Fruit fly (Drosophila melanogaster) whole organism, prepupa: ENCODE measurements around the gene Pex2.

ENCODE experiments used
- Blimp-1 ChIP-seq: fragments of 200-800 bp; sonication (Bioruptor generic); optimal IDR thresholded peaks from 3 replicates; lab custom pipeline; 2017; ENCODE audit warnings: missing biosample characterization, missing genetic modification characterization, mild to moderate bottlenecking, moderate library complexity, missing genetic modification reagents
- CG10631 ChIP-seq: fragments of 200-800 bp; sonication (Bioruptor generic); optimal IDR thresholded peaks from 2 replicates; lab custom pipeline; 2016; ENCODE audit warnings: missing biosample characterization, missing genetic modification characterization
- CG11902 ChIP-seq: fragments of 200-800 bp; sonication (Bioruptor generic); optimal IDR thresholded peaks from 3 replicates; lab custom pipeline; 2016; ENCODE audit warnings: missing biosample characterization, missing genetic modification characterization
- CG3032 ChIP-seq: fragments of 200-800 bp; optimal IDR thresholded peaks from 2 replicates; lab custom pipeline; 2019; ENCODE audit warnings: missing biosample characterization, mild to moderate bottlenecking, missing genetic modification characterization, moderate library complexity
- CG32006 ChIP-seq: fragments of 200-800 bp; sonication (Bioruptor generic); optimal IDR thresholded peaks from 3 replicates; lab custom pipeline; 2017; ENCODE audit warnings: missing biosample characterization, mild to moderate bottlenecking, missing genetic modification characterization
- CG34406 ChIP-seq: fragments of 200-800 bp; sonication (Bioruptor generic); optimal IDR thresholded peaks from 3 replicates; lab custom pipeline; 2016; ENCODE audit warnings: missing biosample characterization, missing genetic modification characterization
- CG3919 ChIP-seq: fragments of 200-800 bp; sonication (Bioruptor generic); optimal IDR thresholded peaks from 3 replicates; lab custom pipeline; 2016; ENCODE audit warnings: missing biosample characterization, missing genetic modification characterization
- CG4318 ChIP-seq: fragments of 200-800 bp; sonication (Bioruptor generic); optimal IDR thresholded peaks from 3 replicates; lab custom pipeline; 2017; ENCODE audit warnings: missing biosample characterization, mild to moderate bottlenecking, missing genetic modification characterization
- CG6276 ChIP-seq: fragments of 200-800 bp; sonication (Bioruptor generic); optimal IDR thresholded peaks from 2 replicates; lab custom pipeline; 2017; ENCODE audit warnings: missing biosample characterization, mild to moderate bottlenecking, missing genetic modification characterization
- CG6792 ChIP-seq: fragments of 200-800 bp; sonication (Bioruptor generic); optimal IDR thresholded peaks from 3 replicates; lab custom pipeline; 2016; ENCODE audit warnings: missing biosample characterization, missing genetic modification characterization
- CG6854 ChIP-seq: fragments of 200-800 bp; sonication (Bioruptor generic); optimal IDR thresholded peaks from 2 replicates; lab custom pipeline; 2017; ENCODE audit warnings: missing biosample characterization, mild to moderate bottlenecking, missing genetic modification characterization
- CG7368 ChIP-seq: fragments of 200-800 bp; sonication (Bioruptor generic); optimal IDR thresholded peaks from 3 replicates; lab custom pipeline; 2016; ENCODE audit warnings: missing biosample characterization, missing genetic modification characterization
- CG8119 ChIP-seq: fragments of 200-800 bp; sonication (Bioruptor generic); IDR thresholded peaks from 3 replicates; pipeline ENCODE4 v1.3.6; 2022; ENCODE audit warnings: missing biosample characterization, missing genetic modification characterization
- CG8319 ChIP-seq: fragments of 200-800 bp; sonication (Bioruptor generic); optimal IDR thresholded peaks from 3 replicates; lab custom pipeline; 2016; ENCODE audit warnings: missing biosample characterization, missing genetic modification characterization
- Eip78C ChIP-seq: fragments of 200-800 bp; sonication (Bioruptor generic); peaks from one replicate; lab custom pipeline; 2016; ENCODE audit warnings: missing biosample characterization, missing genetic modification characterization
- Eip93F ChIP-seq: fragments of 200-800 bp; sonication (Bioruptor generic); optimal IDR thresholded peaks from 2 replicates; lab custom pipeline; 2016; ENCODE audit warnings: missing biosample characterization, mild to moderate bottlenecking, missing genetic modification characterization
- Ets21C ChIP-seq: fragments of 200-800 bp; sonication (Bioruptor generic); optimal IDR thresholded peaks from 3 replicates; lab custom pipeline; 2016; ENCODE audit warnings: missing biosample characterization, missing genetic modification characterization
- Gug ChIP-seq: fragments of 200-800 bp; sonication (Bioruptor generic); IDR thresholded peaks from 2 replicates; pipeline ENCODE4 v1.3.6; 2022; ENCODE audit warnings: missing biosample characterization, missing genetic modification characterization
- Hr38 ChIP-seq: sonication (Bioruptor generic); optimal IDR thresholded peaks from 2 replicates; lab custom pipeline; 2016; ENCODE audit warnings: missing biosample characterization, missing genetic modification characterization
- Hr39 ChIP-seq: fragments of 200-800 bp; sonication (Bioruptor generic); optimal IDR thresholded peaks from 2 replicates; lab custom pipeline; 2016; ENCODE audit warnings: missing biosample characterization, missing genetic modification characterization
- Hr4 ChIP-seq: fragments of 200-800 bp; sonication (Bioruptor generic); optimal IDR thresholded peaks from 3 replicates; lab custom pipeline; 2016; ENCODE audit warnings: missing biosample characterization, missing genetic modification characterization
- Lpt ChIP-seq: fragments of 200-800 bp; sonication (Bioruptor generic); optimal IDR thresholded peaks from 3 replicates; lab custom pipeline; 2016; ENCODE audit warnings: missing biosample characterization, missing genetic modification characterization
- Met ChIP-seq: fragments of 200-800 bp; sonication (Bioruptor generic); optimal IDR thresholded peaks from 3 replicates; lab custom pipeline; 2016; ENCODE audit warnings: missing biosample characterization, missing genetic modification characterization
- Smox ChIP-seq: fragments of 200-800 bp; sonication (Bioruptor generic); optimal IDR thresholded peaks from 3 replicates; lab custom pipeline; 2016; ENCODE audit warnings: missing biosample characterization, missing genetic modification characterization
- Sox102F ChIP-seq: fragments of 200-800 bp; sonication (Bioruptor generic); optimal IDR thresholded peaks from 2 replicates; lab custom pipeline; 2016; ENCODE audit warnings: missing biosample characterization, mild to moderate bottlenecking, missing genetic modification characterization
- Sox14 ChIP-seq: fragments of 200-800 bp; sonication (Bioruptor generic); optimal IDR thresholded peaks from 3 replicates; lab custom pipeline; 2016; ENCODE audit warnings: missing biosample characterization, missing genetic modification characterization
- achi ChIP-seq: fragments of 200-800 bp; sonication (Bioruptor generic); optimal IDR thresholded peaks from 3 replicates; lab custom pipeline; 2016; ENCODE audit warnings: missing biosample characterization, missing genetic modification characterization
- acj6 ChIP-seq: fragments of 200-800 bp; sonication (Bioruptor generic); optimal IDR thresholded peaks from 3 replicates; lab custom pipeline; 2016; ENCODE audit warnings: missing biosample characterization, missing genetic modification characterization
- dac ChIP-seq: fragments of 200-800 bp; sonication (Bioruptor generic); optimal IDR thresholded peaks from 2 replicates; lab custom pipeline; 2017; ENCODE audit warnings: missing biosample characterization, mild to moderate bottlenecking, missing genetic modification characterization
- eg ChIP-seq: fragments of 200-800 bp; sonication (Bioruptor generic); IDR thresholded peaks from 3 replicates; pipeline ENCODE4 v1.3.6; 2022; ENCODE audit warnings: missing biosample characterization, missing genetic modification characterization
- esn ChIP-seq: fragments of 200-800 bp; sonication (Bioruptor generic); optimal IDR thresholded peaks from 2 replicates; lab custom pipeline; 2016; ENCODE audit warnings: missing biosample characterization, mild to moderate bottlenecking, missing genetic modification characterization, moderate library complexity
- fd59A ChIP-seq: fragments of 200-800 bp; sonication (Bioruptor generic); optimal IDR thresholded peaks from 2 replicates; lab custom pipeline; 2017; ENCODE audit warnings: missing biosample characterization, mild to moderate bottlenecking, missing genetic modification characterization, missing genetic modification reagents
- fkh ChIP-seq: fragments of 200-800 bp; sonication (Bioruptor generic); optimal IDR thresholded peaks from 3 replicates; lab custom pipeline; 2017; ENCODE audit warnings: missing biosample characterization, mild to moderate bottlenecking, missing genetic modification characterization, moderate library complexity
- lz ChIP-seq: fragments of 200-800 bp; sonication (Bioruptor generic); optimal IDR thresholded peaks from 3 replicates; lab custom pipeline; 2016; ENCODE audit warnings: missing biosample characterization, missing genetic modification characterization
- net ChIP-seq: fragments of 200-800 bp; sonication (Bioruptor generic); optimal IDR thresholded peaks from 3 replicates; lab custom pipeline; 2016; ENCODE audit warnings: missing biosample characterization, missing genetic modification characterization
- pdm3 ChIP-seq: fragments of 200-800 bp; sonication (Bioruptor generic); optimal IDR thresholded peaks from 3 replicates; lab custom pipeline; 2016; ENCODE audit warnings: missing biosample characterization, missing genetic modification characterization
- salr ChIP-seq, 2 experiments: fragments of 200-800 bp; sonication (Bioruptor generic); optimal IDR thresholded peaks; 3 replicates each; lab custom pipeline; 2016 to 2018; ENCODE audit warnings: missing biosample characterization in 2 of 2, missing genetic modification characterization in 2 of 2, mild to moderate bottlenecking in 1 of 2
- spab ChIP-seq: fragments of 200-800 bp; sonication (Bioruptor generic); optimal IDR thresholded peaks from 2 replicates; lab custom pipeline; 2017; ENCODE audit warnings: missing biosample characterization, mild to moderate bottlenecking, missing genetic modification characterization, missing genetic modification reagents
- ss ChIP-seq, 2 experiments: fragments of 200-800 bp; sonication (Bioruptor generic); optimal IDR thresholded peaks; 2 replicates in 1 of 2; 3 replicates in 1 of 2; lab custom pipeline; 2017 to 2018; ENCODE audit warnings: mild to moderate bottlenecking in 2 of 2, missing biosample characterization in 2 of 2, missing genetic modification characterization in 2 of 2, moderate library complexity in 1 of 2
- svp ChIP-seq: fragments of 200-800 bp; sonication (Bioruptor generic); peaks from one replicate; lab custom pipeline; 2016; ENCODE audit warnings: missing biosample characterization, missing genetic modification characterization

The Pex2 gene

DNA sequence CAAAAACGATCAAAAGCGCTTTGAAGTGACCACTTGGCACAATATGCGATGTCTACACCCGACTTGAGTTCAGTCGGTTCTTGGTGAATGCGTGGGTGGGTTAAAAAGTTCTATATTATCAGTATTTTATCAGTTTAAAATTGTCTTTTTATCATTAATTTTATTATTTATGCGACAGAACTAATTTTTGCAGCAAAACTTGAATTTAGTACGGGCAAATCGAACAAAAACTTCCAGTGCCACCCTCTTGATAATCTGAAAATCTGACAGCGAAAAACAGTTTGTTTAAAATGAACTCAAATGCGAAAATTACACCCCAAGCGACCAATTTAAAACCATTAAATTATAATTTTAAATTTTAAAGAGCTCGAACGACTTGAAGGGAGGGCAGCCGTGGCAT lies 32.1 kb downstream of the Pex2 start (continued):
- no peak for TF ChIP-seq salr (GFP tag; optimal IDR thresholded peaks at IDR 0.05; lab: Kevin White, UChicago)
- no peak for TF ChIP-seq spab (GFP tag; lab: Kevin White, UChicago)
- TF ChIP-seq CG8119 (GFP tag; lab: Robert Waterston, UW): no peak
- no peak for TF ChIP-seq Hr4
- no peak for TF ChIP-seq CG3032 (tag; lab: Kevin White, UChicago)
- no peak for TF ChIP-seq CG32006 (GFP tag; lab: Kevin White, UChicago)
- TF ChIP-seq Eip78C (GFP tag; lab: Kevin White, UChicago): peak; percentile 80
- TF ChIP-seq Lpt (GFP tag; lab: Kevin White, UChicago): no peak
- TF ChIP-seq fkh (GFP tag; lab: Kevin White, UChicago): no peak

DNA sequence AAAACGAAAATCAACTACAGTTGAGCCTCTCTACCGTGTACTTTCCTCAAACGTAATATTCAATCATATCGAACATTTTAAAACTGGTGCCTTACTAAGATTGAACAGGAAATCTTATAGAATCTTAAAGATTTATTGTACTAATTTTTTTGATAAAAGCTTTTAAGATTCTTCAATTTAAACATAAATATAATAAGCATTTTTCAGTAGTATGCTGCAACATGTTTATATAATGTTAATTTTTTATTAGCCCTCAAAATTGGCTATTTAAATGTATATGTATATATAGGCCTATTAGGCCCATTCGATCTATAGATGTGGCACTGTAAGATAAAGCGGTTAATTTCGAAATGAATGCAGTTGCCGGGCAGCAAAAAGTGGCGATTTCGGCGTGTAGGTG lies 32.7 kb downstream of the Pex2 start:
- no peak for TF ChIP-seq CG34406 (GFP tag; lab: Kevin White, UChicago)
- TF ChIP-seq Gug: no peak
- no peak for TF ChIP-seq CG8119 (GFP tag; lab: Robert Waterston, UW)
- TF ChIP-seq eg: no peak
- no peak for TF ChIP-seq achi (GFP tag; lab: Kevin White, UChicago)
- no peak for TF ChIP-seq Hr38
- no peak for TF ChIP-seq esn (GFP tag; lab: Kevin White, UChicago)
- peak; percentile 62 for TF ChIP-seq Eip78C (GFP tag; lab: Kevin White, UChicago)
- TF ChIP-seq CG6276 (GFP tag; lab: Kevin White, UChicago): no peak
- peak; percentile 56 for TF ChIP-seq svp (GFP tag; lab: Kevin White, UChicago)
- TF ChIP-seq spab (GFP tag; lab: Kevin White, UChicago): no peak
- no peak for TF ChIP-seq pdm3
- no peak for TF ChIP-seq fd59A

DNA sequence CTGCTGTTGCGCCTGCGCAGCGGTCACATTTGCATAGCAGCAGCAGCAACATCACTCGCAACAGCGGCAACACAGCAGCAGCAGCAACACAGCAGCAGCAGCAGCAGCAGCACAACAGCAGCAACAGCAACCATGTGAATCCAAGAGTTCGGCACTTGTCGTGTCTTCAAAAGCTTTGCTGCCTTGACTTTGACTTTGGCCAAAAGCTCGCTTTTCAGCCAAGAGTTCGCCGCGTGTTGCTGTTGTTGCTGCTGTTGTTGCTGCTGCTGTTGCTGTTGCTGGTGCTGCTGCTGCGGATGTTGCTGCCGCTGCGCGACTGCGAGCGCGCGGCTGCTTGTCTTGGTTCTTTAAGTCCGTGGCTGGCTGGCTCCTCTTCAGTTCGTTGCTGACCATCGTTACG lies 33.2 kb downstream of the Pex2 start, which contains the start of gene ImpE1:
Gene ImpE1, plus strand, starts transcription at position 371 of the 400 bp plus-strand sequence.
- TF ChIP-seq Eip78C (GFP tag; lab: Kevin White, UChicago) (peak; percentile 45), Sox102F (peak; percentile 35), CG6854 (peak; percentile 49), CG3919 (GFP tag; lab: Kevin White, UChicago) (peak; percentile 74), CG8319 (GFP tag; lab: Kevin White, UChicago) (no peak), Met (no peak)

DNA sequence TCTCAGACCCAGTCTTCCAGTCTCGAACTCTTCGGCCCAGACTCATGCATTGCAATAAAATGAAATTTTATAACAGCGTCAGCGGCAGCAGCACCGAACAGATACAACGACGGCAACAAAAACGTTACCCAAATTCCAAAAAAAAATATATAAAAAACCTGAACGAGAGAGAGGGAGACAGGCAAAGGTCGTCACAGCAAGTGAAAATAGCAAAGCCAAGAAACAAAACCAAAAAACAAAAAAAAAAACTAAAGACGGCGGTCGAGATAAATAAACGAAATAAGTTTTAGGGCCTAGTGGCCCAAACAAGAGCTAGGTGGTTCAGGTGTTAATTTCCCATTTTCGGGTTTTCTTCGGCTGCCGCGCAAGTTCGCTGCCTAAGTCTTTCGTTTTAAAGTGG lies 35.3 kb downstream of the Pex2 start:
- TF ChIP-seq Smox (GFP tag; lab: Kevin White, UChicago) (no peak), CG3032 (tag; lab: Kevin White, UChicago) (no peak), CG4318 (GFP tag; lab: Kevin White, UChicago) (no peak)

DNA sequence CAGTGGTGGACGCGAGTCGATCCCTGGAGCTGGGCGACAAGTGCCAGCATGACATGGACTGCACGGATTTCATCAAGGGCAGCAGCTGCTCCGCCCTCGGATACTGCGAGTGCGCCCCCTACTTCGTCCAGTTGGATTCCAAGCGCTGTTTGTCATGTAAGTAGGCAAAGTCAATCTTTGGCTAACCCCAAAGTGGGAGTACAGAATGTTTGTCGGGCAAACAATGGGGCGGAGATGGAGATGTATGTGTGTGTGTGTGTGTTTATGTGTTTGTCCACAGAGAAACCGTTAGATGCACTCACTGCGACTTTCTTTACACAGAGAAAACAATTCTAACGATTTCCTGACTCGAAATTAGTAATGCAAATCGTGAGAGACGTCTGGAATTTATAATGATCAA lies 40.3 kb downstream of the Pex2 start:
- TF ChIP-seq fkh (GFP tag; lab: Kevin White, UChicago) (peak; percentile 50), net (no peak)

DNA sequence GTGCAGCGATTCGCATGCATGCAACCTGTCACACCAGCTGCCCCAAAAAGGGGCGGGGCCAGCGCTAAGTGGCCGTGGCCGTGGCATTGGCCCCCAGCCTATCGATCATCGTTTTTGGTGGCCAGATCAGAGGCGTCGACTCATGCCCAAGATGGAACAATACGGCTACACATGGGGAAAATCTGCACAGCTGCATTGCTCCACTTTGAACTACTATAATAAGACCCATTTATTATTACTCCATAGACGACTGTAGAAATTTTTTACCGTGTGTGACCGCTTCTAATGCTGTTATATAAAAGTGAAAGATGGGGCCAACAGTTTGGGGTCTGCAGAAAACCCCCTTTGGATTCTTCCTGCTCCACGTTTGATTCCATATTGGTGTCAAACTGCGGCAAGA lies 45.1 kb downstream of the Pex2 start:
- TF ChIP-seq CG6276 (GFP tag; lab: Kevin White, UChicago) (peak; percentile 21), Eip93F (no peak), spab (GFP tag; lab: Kevin White, UChicago) (no peak), CG11902 (no peak), CG6792 (GFP tag; lab: Kevin White, UChicago) (no peak), CG8119 (GFP tag; lab: Robert Waterston, UW) (peak; percentile 60), esn (GFP tag; lab: Kevin White, UChicago) (no peak), Ets21C (GFP tag; lab: Kevin White, UChicago) (no peak), lz (no peak), pdm3 (peak; percentile 23), CG6854 (no peak), CG8319 (GFP tag; lab: Kevin White, UChicago) (no peak), CG3032 (tag; lab: Kevin White, UChicago) (no peak), salr (GFP tag; optimal IDR thresholded peaks at IDR 0.05; lab: Kevin White, UChicago) (peak in 1 of 2 experiments; percentile 59), Hr4 (peak; percentile 69), eg (peak; percentile 50; the same call in 2 of the 3 replicates), fd59A (no peak), ss (GFP tag; optimal IDR thresholded peaks at IDR 0.05; lab: Kevin White, UChicago) (peak in 1 of 2 experiments; percentile 38), fkh (GFP tag; lab: Kevin White, UChicago) (no peak), CG10631 (GFP tag; lab: Kevin White, UChicago) (no peak), svp (GFP tag; lab: Kevin White, UChicago) (no peak), CG4318 (GFP tag; lab: Kevin White, UChicago) (peak; percentile 59), dac (GFP tag; lab: Kevin White, UChicago) (peak; percentile 51), Eip78C (GFP tag; lab: Kevin White, UChicago) (peak; percentile 59), Hr39 (no peak), CG7368 (GFP tag; lab: Kevin White, UChicago) (no peak), acj6 (GFP tag; lab: Kevin White, UChicago) (no peak), Sox14 (GFP tag; lab: Kevin White, UChicago) (no peak), achi (GFP tag; lab: Kevin White, UChicago) (peak; percentile 27), Blimp-1 (no peak)
